Worm (Caenorhabditis elegans): ENCODE results near the gene srh-11.

Gene srh-11

ce11 chrX:8310747-8311146 lies 8.1 kb downstream of the srh-11 start:
- no peak for TF ChIP-seq unc-62 (GFP tag; optimal IDR thresholded peaks at IDR 0.05)

- no peak for TF ChIP-seq unc-62 (GFP tag; optimal IDR thresholded peaks at IDR 0.05)
These were observed 10.4 kb downstream of the srh-11 start for ce11 chrX:8308491-8308890.

- no peak for TF ChIP-seq unc-62 (GFP tag; optimal IDR thresholded peaks at IDR 0.05)
These were observed 11.2 kb downstream of the srh-11 start, which contains the start of gene R09F10.5 for ce11 chrX:8307600-8307999. R09F10.5 (minus strand) TSS chrX:8307700.

- TF ChIP-seq unc-62 (GFP tag; optimal IDR thresholded peaks at IDR 0.05) = no peak
These were observed 16.0 kb downstream of the srh-11 start for ce11 chrX:8302803-8303202.

ce11 chrX:8302299-8302698 lies 16.6 kb downstream of the srh-11 start, which contains the start of gene inx-5:
inx-5 (minus strand) TSS chrX:8302399.
- TF ChIP-seq unc-62 (GFP tag; optimal IDR thresholded peaks at IDR 0.05) = no peak

ce11 chrX:8299554-8299953 lies 19.3 kb downstream of the srh-11 start, which contains the start of gene ced-13:
ced-13 (minus strand) TSS chrX:8299654.
- no peak for TF ChIP-seq unc-62 (GFP tag; optimal IDR thresholded peaks at IDR 0.05)

- no peak for TF ChIP-seq unc-62 (GFP tag; optimal IDR thresholded peaks at IDR 0.05)
These were observed 21.5 kb downstream of the srh-11 start for ce11 chrX:8297333-8297732.

- TF ChIP-seq unc-62 (GFP tag; optimal IDR thresholded peaks at IDR 0.05) = no peak
These were observed 24.3 kb downstream of the srh-11 start, which contains the start of gene R09F10.3 for ce11 chrX:8294586-8294985. R09F10.3 (plus strand) TSS chrX:8294625.

ce11 chrX:8286740-8287299 lies 32.0 kb downstream of the srh-11 start, which contains the start of gene sec-16A.2:
sec-16A.2 (plus strand) TSS chrX:8287249.
- no peak for TF ChIP-seq unc-62 (GFP tag; optimal IDR thresholded peaks at IDR 0.05)

ce11 chrX:8286164-8286563 lies 32.7 kb downstream of the srh-11 start:
- TF ChIP-seq unc-62 (GFP tag; optimal IDR thresholded peaks at IDR 0.05) = no peak

ce11 chrX:8285169-8285796 lies 33.6 kb downstream of the srh-11 start, which contains the start of the genes fis-2 and F13B9.2:
fis-2 (minus strand) TSS chrX:8285219.
F13B9.2 (plus strand) TSS chrX:8285683.
- no peak for TF ChIP-seq unc-62 (GFP tag; optimal IDR thresholded peaks at IDR 0.05)

ce11 chrX:8284003-8284402 lies 34.8 kb downstream of the srh-11 start:
- TF ChIP-seq unc-62 (GFP tag; optimal IDR thresholded peaks at IDR 0.05) = no peak

ce11 chrX:8276984-8277383 lies 41.9 kb downstream of the srh-11 start:
- no peak for TF ChIP-seq unc-62 (GFP tag; optimal IDR thresholded peaks at IDR 0.05)

- TF ChIP-seq unc-62 (GFP tag; optimal IDR thresholded peaks at IDR 0.05) = no peak
These were observed 42.5 kb downstream of the srh-11 start for ce11 chrX:8276333-8276732.

ce11 chrX:8274869-8275268 lies 44.0 kb downstream of the srh-11 start, which contains the start of gene ksr-1:
ksr-1 (plus strand) TSS chrX:8275169.
- no peak for TF ChIP-seq unc-62 (GFP tag; optimal IDR thresholded peaks at IDR 0.05)

ce11 chrX:8273496-8273895 lies 45.4 kb downstream of the srh-11 start:
- no peak for TF ChIP-seq unc-62 (GFP tag; optimal IDR thresholded peaks at IDR 0.05)

ce11 chrX:8270971-8271553 lies 47.8 kb downstream of the srh-11 start, which contains the start of gene cutl-29:
cutl-29 (minus strand) TSS chrX:8271021.
- TF ChIP-seq unc-62 (GFP tag; optimal IDR thresholded peaks at IDR 0.05) = no peak

All from whole organism, dauer.